Worm (Caenorhabditis elegans) whole organism, L3 larva: ENCODE measurements around the gene ucp-4.

Source experiments
- ama-1 ChIP-seq: fragments of 150-350 bp; optimal IDR thresholded peaks from 2 replicates; lab custom pipeline; 2018
- elt-1 ChIP-seq: fragments of 150-350 bp; optimal IDR thresholded peaks from 2 replicates; lab custom pipeline; 2014; ENCODE audit warnings: missing biosample characterization, missing genetic modification characterization
- elt-2 ChIP-seq: sonication (generic microtip); optimal IDR thresholded peaks from 2 replicates; lab custom pipeline; 2016; ENCODE audit warnings: missing genetic modification reagents, mild to moderate bottlenecking, missing genetic modification characterization, missing compliant biosample characterization
- elt-3 ChIP-seq, 3 experiments: fragments of 150-350 bp in 1 of 3; sonication (generic microtip) in 2 of 3; optimal IDR thresholded peaks; 2 replicates in 2 of 3; 4 replicates in 1 of 3; lab custom pipeline; 2014 to 2017; ENCODE audit warnings: missing biosample characterization in 3 of 3, missing genetic modification characterization in 3 of 3
- fos-1 ChIP-seq: fragments of 150-350 bp; optimal IDR thresholded peaks from 2 replicates; lab custom pipeline; 2014; ENCODE audit warnings: missing biosample characterization, missing genetic modification characterization
- mdl-1 ChIP-seq: fragments of 150-350 bp; optimal IDR thresholded peaks from 2 replicates; lab custom pipeline; 2014; ENCODE audit warnings: missing biosample characterization, missing genetic modification characterization
- nhr-23 ChIP-seq: fragments of 150-350 bp; optimal IDR thresholded peaks from 2 replicates; lab custom pipeline; 2014; ENCODE audit warnings: missing biosample characterization, missing genetic modification reagents, missing genetic modification characterization
- pqm-1 ChIP-seq: fragments of 150-350 bp; optimal IDR thresholded peaks from 2 replicates; lab custom pipeline; 2017; ENCODE audit warnings: missing biosample characterization, missing genetic modification characterization, inconsistent platforms
- unc-62 ChIP-seq: fragments of 150-350 bp; sonication (generic microtip); optimal IDR thresholded peaks from 4 replicates; lab custom pipeline; 2014; ENCODE audit warnings: missing biosample characterization, missing genetic modification reagents, missing genetic modification characterization

- TF ChIP-seq nhr-23 (tag; lab: Kevin White, UChicago) (no peak), mdl-1 (tag; lab: Kevin White, UChicago) (no peak), ama-1 (lab: Kevin White, UChicago) (no peak), elt-1 (no peak), fos-1 (tag; lab: Kevin White, UChicago) (no peak), elt-2 (no peak), pqm-1 (tag; lab: Kevin White, UChicago) (no peak), unc-62 (GFP tag; lab: Kevin White, UChicago) (no peak), elt-3 (tag; optimal IDR thresholded peaks at IDR 0.05; lab: Kevin White, UChicago) (no peak)
Observed at ce11 chrV:9312377-9312776, 21.7 kb upstream of the ucp-4 start.
